Worm (Caenorhabditis elegans) whole organism, L4/young adult: Measurements from ENCODE around the gene rfip-1.

Source experiments
- W03F9.2 ChIP-seq: fragments of 150-350 bp; optimal IDR thresholded peaks from 2 replicates; lab custom pipeline; 2014; ENCODE audit warnings: missing biosample characterization, missing genetic modification characterization
- dao-5 ChIP-seq: sonication (generic microtip); optimal IDR thresholded peaks from 2 replicates; lab custom pipeline; 2016; ENCODE audit warnings: missing genotype, missing genetic modification characterization, moderate library complexity, missing compliant biosample characterization

- TF ChIP-seq W03F9.2 (tag; lab: Kevin White, UChicago) (no peak), dao-5 (tag; lab: Kevin White, UChicago) (no peak)
Observed at ce11 chrII:5863893-5864292, 20.5 kb upstream of the rfip-1 start, which contains the start of gene tag-234.
